Worm (Caenorhabditis elegans) whole organism, early embryonic: ENCODE data around the gene usp-50.

Experiments
- B0310.2 ChIP-seq: sonication (generic microtip); optimal IDR thresholded peaks from 2 replicates; lab custom pipeline; 2016; ENCODE audit warnings: mild to moderate bottlenecking, missing genetic modification characterization, missing compliant biosample characterization
- F13C5.2 ChIP-seq: sonication (generic microtip); optimal IDR thresholded peaks from 2 replicates; lab custom pipeline; 2017; ENCODE audit warnings: mild to moderate bottlenecking, missing genetic modification characterization, inconsistent platforms, missing compliant biosample characterization
- aly-1 ChIP-seq: sonication (generic microtip); optimal IDR thresholded peaks from 2 replicates; lab custom pipeline; 2016; ENCODE audit warnings: missing genetic modification characterization, missing compliant biosample characterization
- ama-1 ChIP-seq: fragments of 150-350 bp; optimal IDR thresholded peaks from 2 replicates; lab custom pipeline; 2014
- ceh-13 ChIP-seq: fragments of 200-800 bp; sonication (Bioruptor generic); optimal IDR thresholded peaks from 2 replicates; lab custom pipeline; 2018; ENCODE audit warnings: mild to moderate bottlenecking, missing genetic modification characterization, missing compliant biosample characterization
- ceh-36 ChIP-seq: sonication (generic microtip); optimal IDR thresholded peaks from 2 replicates; lab custom pipeline; 2016; ENCODE audit warnings: missing genetic modification characterization, inconsistent platforms, missing compliant biosample characterization
- ets-7 ChIP-seq: sonication (generic microtip); optimal IDR thresholded peaks from 2 replicates; lab custom pipeline; 2016; ENCODE audit warnings: missing genotype, missing genetic modification characterization, missing compliant biosample characterization
- flt-1 ChIP-seq: fragments of 200-800 bp; sonication (Bioruptor generic); IDR thresholded peaks from 2 replicates; pipeline ENCODE4 v1.3.6; 2022; ENCODE audit warnings: missing genetic modification characterization, missing compliant biosample characterization
- hmg-4 ChIP-seq: fragments of 200-800 bp; sonication (Bioruptor generic); optimal IDR thresholded peaks from 2 replicates; lab custom pipeline; 2018; ENCODE audit warnings: mild to moderate bottlenecking, missing genetic modification characterization, missing compliant biosample characterization
- hnd-1 ChIP-seq: sonication (generic microtip); optimal IDR thresholded peaks from 2 replicates; lab custom pipeline; 2016; ENCODE audit warnings: missing genetic modification characterization, missing compliant biosample characterization
- sea-1 ChIP-seq: fragments of 200-800 bp; sonication (Bioruptor generic); conservative IDR thresholded peaks from 2 replicates; pipeline ENCODE4 v1.3.6; 2022; ENCODE audit warnings: missing genetic modification characterization, missing compliant biosample characterization
- tbx-11 ChIP-seq: fragments of 200-800 bp; sonication (Bioruptor generic); IDR thresholded peaks from 2 replicates; pipeline ENCODE4 v1.3.6; 2022; ENCODE audit warnings: missing genetic modification characterization, missing compliant biosample characterization
- tbx-37 ChIP-seq: fragments of 200-800 bp; sonication (Bioruptor generic); conservative IDR thresholded peaks from 2 replicates; pipeline ENCODE4 v1.3.6; 2022; ENCODE audit warnings: missing genetic modification reagents, missing genetic modification characterization, missing compliant biosample characterization
- tra-4 ChIP-seq: sonication (generic microtip); optimal IDR thresholded peaks from 2 replicates; lab custom pipeline; 2017; ENCODE audit warnings: missing genetic modification characterization, missing compliant biosample characterization

DNA sequence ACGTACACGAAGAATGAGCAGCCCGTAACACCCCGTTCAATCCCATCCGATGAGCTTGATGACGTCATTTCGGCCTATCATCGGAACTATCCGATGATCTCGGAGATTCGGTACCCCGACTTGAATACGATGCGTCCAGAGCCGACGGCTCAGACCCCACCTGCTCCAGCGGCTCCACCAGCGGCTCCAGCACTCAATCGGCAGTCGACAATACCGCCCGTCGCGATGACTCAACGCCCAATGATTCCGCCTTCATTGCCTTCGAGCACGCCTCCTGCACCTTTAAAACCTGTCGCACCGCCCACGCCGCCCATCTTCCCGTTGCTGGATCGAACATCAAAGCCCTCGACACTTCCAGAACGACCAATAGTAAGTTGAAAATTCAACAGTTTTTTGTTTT, 3.4 kb downstream of the usp-50 start:
- TF ChIP-seq tbx-11 (GFP tag; lab: Robert Waterston, UW), result no peak
- TF ChIP-seq sea-1 (GFP tag; lab: Robert Waterston, UW), result no peak
- no peak for TF ChIP-seq hnd-1 (tag; lab: Kevin White, UChicago)
- TF ChIP-seq aly-1, result no peak
- no peak for TF ChIP-seq B0310.2 (tag; lab: Kevin White, UChicago)
- no peak for TF ChIP-seq ets-7 (tag; lab: Kevin White, UChicago)
- TF ChIP-seq tra-4, result no peak
- no peak for TF ChIP-seq hmg-4 (GFP tag; lab: Kevin White, UChicago)
- no peak for TF ChIP-seq ama-1
- TF ChIP-seq ceh-36 (tag; lab: Kevin White, UChicago), result no peak
- no peak for TF ChIP-seq flt-1 (GFP tag; lab: Robert Waterston, UW)
- no peak for TF ChIP-seq ceh-13
- no peak for TF ChIP-seq tbx-37 (GFP tag; lab: Robert Waterston, UW)
- TF ChIP-seq F13C5.2 (tag; lab: Kevin White, UChicago), result no peak
